Worm (Caenorhabditis elegans): ENCODE data around the gene micu-1.
A peak's percentile ranks its signal among the peaks of the same experiment; 100 is the strongest.

The micu-1 gene

ce11 chrIV:13282778-13283177, 14.9 kb upstream of the micu-1 start, which contains the start of gene cpsf-3:
Gene cpsf-3 (minus strand): TSS chrIV:13282878.
- TF ChIP-seq scrt-1 (GFP tag; IDR thresholded peaks at IDR 0.05), result no peak
- no peak for TF ChIP-seq tbx-37 (GFP tag; conservative IDR thresholded peaks at IDR 0.05)
- no peak for TF ChIP-seq ama-1 (optimal IDR thresholded peaks at IDR 0.05)
- TF ChIP-seq aly-1 (tag; optimal IDR thresholded peaks at IDR 0.05), result no peak
- TF ChIP-seq pes-1 (GFP tag; IDR thresholded peaks at IDR 0.05), result no peak
- TF ChIP-seq tbx-11 (GFP tag; IDR thresholded peaks at IDR 0.05), result no peak
- TF ChIP-seq sea-1 (GFP tag; conservative IDR thresholded peaks at IDR 0.05), result no peak
- no peak for TF ChIP-seq hnd-1 (tag; optimal IDR thresholded peaks at IDR 0.05)
- TF ChIP-seq tra-4 (tag; optimal IDR thresholded peaks at IDR 0.05), result no peak
- no peak for TF ChIP-seq flt-1 (GFP tag; IDR thresholded peaks at IDR 0.05)
- no peak for TF ChIP-seq B0310.2 (tag; optimal IDR thresholded peaks at IDR 0.05)
- no peak for TF ChIP-seq hmg-4 (GFP tag; optimal IDR thresholded peaks at IDR 0.05)

ce11 chrIV:13289321-13289720, 8.4 kb upstream of the micu-1 start, which contains the start of gene Y67H2A.10:
Gene Y67H2A.10 (minus strand): TSS chrIV:13289504.
- TF ChIP-seq tbx-37 (GFP tag; conservative IDR thresholded peaks at IDR 0.05) (0 out of 2 replicates have a peak, but pooled peaks have one; percentile 27), B0310.2 (tag; optimal IDR thresholded peaks at IDR 0.05) (no peak), pes-1 (GFP tag; IDR thresholded peaks at IDR 0.05) (0 out of 2 replicates have a peak, but pooled peaks have one; percentile 9), F13C5.2 (tag; optimal IDR thresholded peaks at IDR 0.05) (peak; percentile 42), hmbx-1 (tag; optimal IDR thresholded peaks at IDR 0.05) (no peak)

- TF ChIP-seq ama-1 (optimal IDR thresholded peaks at IDR 0.05) (no peak), tra-4 (tag; optimal IDR thresholded peaks at IDR 0.05) (no peak), tbx-11 (GFP tag; IDR thresholded peaks at IDR 0.05) (no peak), F13C5.2 (tag; optimal IDR thresholded peaks at IDR 0.05) (no peak), hnd-1 (tag; optimal IDR thresholded peaks at IDR 0.05) (no peak), B0310.2 (tag; optimal IDR thresholded peaks at IDR 0.05) (no peak), hmg-4 (GFP tag; optimal IDR thresholded peaks at IDR 0.05) (no peak), ceh-13 (GFP tag; optimal IDR thresholded peaks at IDR 0.05) (no peak), scrt-1 (GFP tag; IDR thresholded peaks at IDR 0.05) (no peak), hmbx-1 (tag; optimal IDR thresholded peaks at IDR 0.05) (no peak)
Observed at ce11 chrIV:13290239-13290638, 7.5 kb upstream of the micu-1 start.

ce11 chrIV:13299648-13300047, 1.9 kb downstream of the micu-1 start:
- TF ChIP-seq tbx-11 (GFP tag; IDR thresholded peaks at IDR 0.05) (no peak), ceh-36 (tag; optimal IDR thresholded peaks at IDR 0.05) (no peak), sea-1 (GFP tag; conservative IDR thresholded peaks at IDR 0.05) (no peak), hmg-4 (GFP tag; optimal IDR thresholded peaks at IDR 0.05) (no peak), aly-1 (tag; optimal IDR thresholded peaks at IDR 0.05) (no peak), ets-7 (tag; optimal IDR thresholded peaks at IDR 0.05) (no peak), ama-1 (optimal IDR thresholded peaks at IDR 0.05) (no peak), scrt-1 (GFP tag; IDR thresholded peaks at IDR 0.05) (no peak), ceh-13 (GFP tag; optimal IDR thresholded peaks at IDR 0.05) (no peak), pes-1 (GFP tag; IDR thresholded peaks at IDR 0.05) (no peak), tra-4 (tag; optimal IDR thresholded peaks at IDR 0.05) (no peak), B0310.2 (tag; optimal IDR thresholded peaks at IDR 0.05) (no peak), tbx-37 (GFP tag; conservative IDR thresholded peaks at IDR 0.05) (no peak), hmbx-1 (tag; optimal IDR thresholded peaks at IDR 0.05) (no peak), hnd-1 (tag; optimal IDR thresholded peaks at IDR 0.05) (no peak), F13C5.2 (tag; optimal IDR thresholded peaks at IDR 0.05) (no peak), flt-1 (GFP tag; IDR thresholded peaks at IDR 0.05) (no peak)

DNA sequence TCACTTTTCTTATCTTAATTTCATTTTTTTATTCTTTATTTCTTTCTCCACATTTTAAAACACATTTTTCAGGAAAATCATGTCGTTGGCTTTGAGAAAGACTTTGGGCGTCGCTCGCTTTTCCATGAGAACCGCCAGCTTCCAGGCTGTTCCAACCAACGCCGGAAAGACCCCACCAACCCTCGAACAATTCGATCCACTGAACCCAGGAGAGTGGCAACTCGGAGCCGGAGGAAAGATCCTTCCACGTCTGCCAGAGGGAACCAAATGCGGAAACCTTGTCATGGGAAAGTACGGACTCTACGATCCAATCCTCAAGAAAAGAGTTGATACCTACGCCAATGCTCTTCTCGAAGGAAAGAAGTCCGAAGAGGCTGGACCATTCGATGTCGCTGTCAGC, 2.4 kb downstream of the micu-1 start, which contains the start of gene kdp-1:
Gene kdp-1, plus strand, starts transcription at position 80 of the 400 bp plus-strand sequence.
- no peak for TF ChIP-seq B0310.2 (tag; optimal IDR thresholded peaks at IDR 0.05)
- TF ChIP-seq scrt-1 (GFP tag; IDR thresholded peaks at IDR 0.05), result no peak
- no peak for TF ChIP-seq aly-1 (tag; optimal IDR thresholded peaks at IDR 0.05)
- TF ChIP-seq hmbx-1 (tag; optimal IDR thresholded peaks at IDR 0.05), result no peak
- TF ChIP-seq hmg-4 (GFP tag; optimal IDR thresholded peaks at IDR 0.05), result no peak
- no peak for TF ChIP-seq pes-1 (GFP tag; IDR thresholded peaks at IDR 0.05)

- TF ChIP-seq tbx-11 (GFP tag; IDR thresholded peaks at IDR 0.05) (no peak), ceh-13 (GFP tag; optimal IDR thresholded peaks at IDR 0.05) (no peak)
Observed at ce11 chrIV:13300591-13300990, 2.9 kb downstream of the micu-1 start, which contains the start of gene csn-6. Gene csn-6 (plus strand): TSS chrIV:13300824.

DNA sequence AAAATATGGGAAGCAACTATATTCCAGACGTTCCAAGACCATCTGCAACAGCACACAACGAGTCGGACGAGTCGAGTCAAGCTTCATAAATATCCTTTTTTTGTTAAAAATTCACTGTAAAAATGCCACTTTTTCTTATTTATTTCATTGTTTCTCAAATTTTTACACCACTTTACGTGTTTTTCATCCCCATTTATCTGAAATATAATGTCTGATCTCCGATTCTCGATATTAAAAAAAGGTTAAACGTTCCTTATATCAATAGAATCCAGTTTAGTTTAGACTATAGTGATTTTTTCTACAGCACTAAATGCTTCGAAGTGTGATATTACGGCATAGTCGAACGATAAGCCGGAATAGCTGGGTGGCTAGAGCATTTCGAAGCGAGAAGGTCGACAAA, 5.7 kb downstream of the micu-1 start, which contains the start of gene Y67H2A.7:
Gene Y67H2A.7, plus strand, starts transcription at position 301 of the 400 bp plus-strand sequence.
- TF ChIP-seq flt-1 (GFP tag; IDR thresholded peaks at IDR 0.05) (no peak), hmbx-1 (tag; optimal IDR thresholded peaks at IDR 0.05) (no peak), ama-1 (optimal IDR thresholded peaks at IDR 0.05) (no peak)

DNA sequence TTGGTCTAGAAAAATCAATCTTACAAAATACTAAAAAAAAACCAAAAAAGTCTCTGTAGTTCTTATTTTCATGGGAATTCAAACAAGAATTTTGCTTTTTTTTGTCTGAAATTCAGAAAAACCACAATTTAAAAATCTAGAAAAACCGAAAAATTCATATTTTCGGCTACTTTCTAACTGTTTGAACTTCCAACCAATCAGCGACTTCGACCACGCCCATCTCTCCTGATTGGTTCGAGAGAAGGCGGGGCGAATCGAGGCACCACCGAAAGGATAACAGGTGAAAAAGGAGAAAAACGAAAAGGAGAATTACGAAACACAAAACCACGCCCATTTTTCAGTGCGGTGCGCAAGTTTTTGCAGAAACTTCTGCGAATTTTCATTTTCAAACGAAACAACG, 7.1 kb downstream of the micu-1 start:
- TF ChIP-seq scrt-1 (GFP tag; IDR thresholded peaks at IDR 0.05) (no peak), sea-1 (GFP tag; conservative IDR thresholded peaks at IDR 0.05) (no peak), hnd-1 (tag; optimal IDR thresholded peaks at IDR 0.05) (no peak), tra-4 (tag; optimal IDR thresholded peaks at IDR 0.05) (no peak), ama-1 (optimal IDR thresholded peaks at IDR 0.05) (no peak), hmbx-1 (tag; optimal IDR thresholded peaks at IDR 0.05) (no peak), tbx-37 (GFP tag; conservative IDR thresholded peaks at IDR 0.05) (no peak), aly-1 (tag; optimal IDR thresholded peaks at IDR 0.05) (no peak), B0310.2 (tag; optimal IDR thresholded peaks at IDR 0.05) (no peak), ceh-36 (tag; optimal IDR thresholded peaks at IDR 0.05) (no peak), hmg-4 (GFP tag; optimal IDR thresholded peaks at IDR 0.05) (no peak), F13C5.2 (tag; optimal IDR thresholded peaks at IDR 0.05) (no peak), ets-7 (tag; optimal IDR thresholded peaks at IDR 0.05) (no peak), pes-1 (GFP tag; IDR thresholded peaks at IDR 0.05) (no peak), flt-1 (GFP tag; IDR thresholded peaks at IDR 0.05) (no peak), tbx-11 (GFP tag; IDR thresholded peaks at IDR 0.05) (no peak)

All from whole organism, early embryonic.